Worm (Caenorhabditis elegans) whole organism, L4/young adult: Measurements from ENCODE around the gene srw-137.
"Not testable (repeated sequence)": the region's sequence is repeated elsewhere in the genome, so short reads cannot be mapped to it uniquely, and the experiment has no call there.

Experiments
- dao-5 ChIP-seq: sonication (generic microtip); optimal IDR thresholded peaks from 2 replicates; lab custom pipeline; 2016; ENCODE audit warnings: missing genotype, missing genetic modification characterization, moderate library complexity, missing compliant biosample characterization
- him-1 ChIP-seq: sonication (generic microtip); optimal IDR thresholded peaks from 2 replicates; lab custom pipeline; 2016; ENCODE audit warnings: missing genotype, missing genetic modification reagents, missing genetic modification characterization, missing compliant biosample characterization

ce11 chrV:2955342-2955741 is 11.6 kb upstream of the srw-137 start, which contains the start of gene srh-248:
- not testable (repeated sequence) for TF ChIP-seq him-1; dao-5 (tag; lab: Kevin White, UChicago)
